Worm (Caenorhabditis elegans) whole organism, late embryonic: Measurements from ENCODE around the gene F48F7.3.
A peak's percentile ranks its signal among the peaks of the same experiment; 100 is the strongest.
"Not testable (repeated sequence)": the region's sequence is repeated elsewhere in the genome, so short reads cannot be mapped to it uniquely, and the experiment has no call there.

Experiments used
- F13H6.1 ChIP-seq: sonication (generic microtip); optimal IDR thresholded peaks from 2 replicates; lab custom pipeline; 2016; ENCODE audit warnings: missing genetic modification characterization, missing compliant biosample characterization
- K02D7.2 ChIP-seq: sonication (generic microtip); optimal IDR thresholded peaks from 2 replicates; lab custom pipeline; 2017; ENCODE audit warnings: mild to moderate bottlenecking, missing genetic modification characterization, missing compliant biosample characterization
- K09A11.1 ChIP-seq: sonication (generic microtip); optimal IDR thresholded peaks from 2 replicates; lab custom pipeline; 2017; ENCODE audit warnings: antibody characterized with exemption, mild to moderate bottlenecking, missing genetic modification characterization, missing compliant biosample characterization; ENCODE audit not compliant: insufficient read depth
- Y22D7AL.16 ChIP-seq: sonication (generic microtip); optimal IDR thresholded peaks from 2 replicates; lab custom pipeline; 2016; ENCODE audit warnings: missing genetic modification characterization, missing compliant biosample characterization
- ama-1 ChIP-seq: fragments of 150-350 bp; optimal IDR thresholded peaks from 2 replicates; lab custom pipeline; 2014
- ceh-14 ChIP-seq: sonication (generic microtip); optimal IDR thresholded peaks from 2 replicates; lab custom pipeline; 2016; ENCODE audit warnings: missing genotype, missing genetic modification characterization, missing compliant biosample characterization
- ceh-19 ChIP-seq: fragments of 200-800 bp; sonication (Bioruptor generic); optimal IDR thresholded peaks from 2 replicates; lab custom pipeline; 2018; ENCODE audit warnings: mild to moderate bottlenecking, missing genetic modification characterization, missing compliant biosample characterization
- ceh-2 ChIP-seq: sonication (generic microtip); optimal IDR thresholded peaks from 2 replicates; lab custom pipeline; 2016; ENCODE audit warnings: missing genotype, missing genetic modification characterization, missing compliant biosample characterization
- ceh-30 ChIP-seq: fragments of 150-350 bp; optimal IDR thresholded peaks from 2 replicates; lab custom pipeline; 2014; ENCODE audit warnings: missing biosample characterization, missing genetic modification characterization
- ceh-31 ChIP-seq: sonication (generic microtip); optimal IDR thresholded peaks from 2 replicates; lab custom pipeline; 2016; ENCODE audit warnings: missing genetic modification characterization, missing compliant biosample characterization
- ceh-34 ChIP-seq: sonication (generic microtip); optimal IDR thresholded peaks from 2 replicates; lab custom pipeline; 2016; ENCODE audit warnings: mild to moderate bottlenecking, missing genetic modification characterization, missing compliant biosample characterization
- ceh-45 ChIP-seq: fragments of 200-800 bp; sonication (Bioruptor generic); IDR thresholded peaks from 2 replicates; pipeline ENCODE4 v1.3.6; 2022; ENCODE audit warnings: missing genetic modification reagents, missing genetic modification characterization, missing compliant biosample characterization
- ceh-9 ChIP-seq: sonication (generic microtip); optimal IDR thresholded peaks from 2 replicates; lab custom pipeline; 2016; ENCODE audit warnings: mild to moderate bottlenecking, missing genetic modification characterization, inconsistent platforms, missing compliant biosample characterization
- elt-2 ChIP-seq: sonication (generic microtip); optimal IDR thresholded peaks from 2 replicates; lab custom pipeline; 2016; ENCODE audit warnings: missing genetic modification reagents, missing genetic modification characterization, missing compliant biosample characterization
- elt-4 ChIP-seq: sonication (generic microtip); optimal IDR thresholded peaks from 2 replicates; lab custom pipeline; 2016; ENCODE audit warnings: missing genetic modification characterization, missing compliant biosample characterization
- ets-4 ChIP-seq: sonication (generic microtip); optimal IDR thresholded peaks from 2 replicates; lab custom pipeline; 2016; ENCODE audit warnings: missing genetic modification characterization, missing compliant biosample characterization
- hlh-15 ChIP-seq: sonication (generic microtip); optimal IDR thresholded peaks from 2 replicates; lab custom pipeline; 2016; ENCODE audit warnings: missing genetic modification characterization, missing compliant biosample characterization
- hlh-30 ChIP-seq: sonication (generic microtip); optimal IDR thresholded peaks from 2 replicates; lab custom pipeline; 2017; ENCODE audit warnings: antibody characterized with exemption, missing genetic modification characterization, missing compliant biosample characterization; ENCODE audit not compliant: insufficient read depth
- hlh-6 ChIP-seq: sonication (generic microtip); optimal IDR thresholded peaks from 2 replicates; lab custom pipeline; 2016; ENCODE audit warnings: missing genotype, missing genetic modification characterization, missing compliant biosample characterization
- lim-6 ChIP-seq: sonication (generic microtip); optimal IDR thresholded peaks from 2 replicates; lab custom pipeline; 2016; ENCODE audit warnings: missing genetic modification characterization, missing compliant biosample characterization
- nfya-1 ChIP-seq: sonication (generic microtip); optimal IDR thresholded peaks from 2 replicates; lab custom pipeline; 2017; ENCODE audit warnings: missing genetic modification characterization, mild to moderate bottlenecking, missing compliant biosample characterization, antibody characterized with exemption, moderate library complexity
- nhr-232 ChIP-seq: sonication (generic microtip); optimal IDR thresholded peaks from 2 replicates; lab custom pipeline; 2016; ENCODE audit warnings: missing genetic modification characterization, missing compliant biosample characterization
- odd-2 ChIP-seq: sonication (generic microtip); optimal IDR thresholded peaks from 2 replicates; lab custom pipeline; 2017; ENCODE audit warnings: antibody characterized with exemption, mild to moderate bottlenecking, missing genetic modification characterization, missing compliant biosample characterization
- pax-1 ChIP-seq: fragments of 150-350 bp; optimal IDR thresholded peaks from 2 replicates; lab custom pipeline; 2014; ENCODE audit warnings: missing biosample characterization, missing genetic modification characterization
- pha-4 ChIP-seq: fragments of 150-350 bp; optimal IDR thresholded peaks from 2 replicates; lab custom pipeline; 2018; ENCODE audit warnings: missing biosample characterization, missing genetic modification reagents, missing genetic modification characterization
- ref-2 ChIP-seq: sonication (generic microtip); optimal IDR thresholded peaks from 2 replicates; lab custom pipeline; 2016; ENCODE audit warnings: missing genetic modification characterization, missing compliant biosample characterization
- rnt-1 ChIP-seq: sonication (generic microtip); optimal IDR thresholded peaks from 2 replicates; lab custom pipeline; 2016; ENCODE audit warnings: missing genetic modification characterization, missing compliant biosample characterization
- sox-2 ChIP-seq: fragments of 200-800 bp; sonication (Bioruptor generic); IDR thresholded peaks from 2 replicates; pipeline ENCODE4 v1.3.6; 2022; ENCODE audit warnings: missing genetic modification reagents, missing genetic modification characterization, missing compliant biosample characterization
- sox-4 ChIP-seq: sonication (generic microtip); optimal IDR thresholded peaks from 2 replicates; lab custom pipeline; 2017; ENCODE audit warnings: mild to moderate bottlenecking, missing genetic modification characterization, inconsistent platforms, missing compliant biosample characterization
- syd-9 ChIP-seq: sonication (generic microtip); optimal IDR thresholded peaks from 2 replicates; lab custom pipeline; 2016; ENCODE audit warnings: mild to moderate bottlenecking, missing genetic modification characterization, moderate library complexity, missing compliant biosample characterization
- tbx-2 ChIP-seq: sonication (generic microtip); optimal IDR thresholded peaks from 2 replicates; lab custom pipeline; 2016; ENCODE audit warnings: missing genetic modification characterization, missing compliant biosample characterization
- tbx-7 ChIP-seq: sonication (generic microtip); optimal IDR thresholded peaks from 2 replicates; lab custom pipeline; 2016; ENCODE audit warnings: missing genotype, missing genetic modification characterization, missing compliant biosample characterization
- ttx-3 ChIP-seq: sonication (generic microtip); optimal IDR thresholded peaks from 2 replicates; lab custom pipeline; 2016; ENCODE audit warnings: missing genetic modification reagents, missing genetic modification characterization, missing compliant biosample characterization
- unc-42 ChIP-seq: sonication (generic microtip); optimal IDR thresholded peaks from 2 replicates; lab custom pipeline; 2016; ENCODE audit warnings: missing genotype, missing genetic modification characterization, missing compliant biosample characterization
- unc-55 ChIP-seq: sonication (generic microtip); optimal IDR thresholded peaks from 2 replicates; lab custom pipeline; 2017; ENCODE audit warnings: missing biosample characterization, missing genetic modification reagents, missing genetic modification characterization
- unc-86 ChIP-seq: sonication (generic microtip); optimal IDR thresholded peaks from 2 replicates; lab custom pipeline; 2016; ENCODE audit warnings: missing genetic modification characterization, missing compliant biosample characterization
- zip-5 ChIP-seq: sonication (generic microtip); optimal IDR thresholded peaks from 2 replicates; lab custom pipeline; 2016; ENCODE audit warnings: missing genetic modification characterization, missing compliant biosample characterization

F48F7.3 gene

DNA sequence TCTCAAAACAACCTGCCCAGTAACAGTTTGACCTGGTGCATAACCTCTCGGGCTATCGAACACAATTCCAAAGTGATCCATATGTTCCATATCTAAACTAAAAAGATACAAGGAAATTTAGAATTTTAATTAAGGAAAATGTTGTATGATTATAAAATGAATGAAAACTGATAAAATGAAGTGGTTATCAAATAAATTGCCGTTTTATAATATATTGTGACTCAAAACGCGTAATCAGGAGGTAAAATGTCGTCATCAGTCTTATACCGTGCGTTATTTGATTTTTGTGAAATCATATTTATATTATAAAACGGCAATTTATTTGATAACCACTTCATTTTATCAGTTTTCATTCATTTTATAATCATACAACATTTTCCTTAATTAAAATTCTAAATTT is 17.1 kb downstream of the F48F7.3 start, which contains the start of gene arrd-24:
TSS of gene arrd-24 (minus strand) at position 101 of the 400 bp plus-strand sequence.
- not testable (repeated sequence) for TF ChIP-seq tbx-2, zip-5, syd-9 (tag; lab: Kevin White, UChicago)

DNA sequence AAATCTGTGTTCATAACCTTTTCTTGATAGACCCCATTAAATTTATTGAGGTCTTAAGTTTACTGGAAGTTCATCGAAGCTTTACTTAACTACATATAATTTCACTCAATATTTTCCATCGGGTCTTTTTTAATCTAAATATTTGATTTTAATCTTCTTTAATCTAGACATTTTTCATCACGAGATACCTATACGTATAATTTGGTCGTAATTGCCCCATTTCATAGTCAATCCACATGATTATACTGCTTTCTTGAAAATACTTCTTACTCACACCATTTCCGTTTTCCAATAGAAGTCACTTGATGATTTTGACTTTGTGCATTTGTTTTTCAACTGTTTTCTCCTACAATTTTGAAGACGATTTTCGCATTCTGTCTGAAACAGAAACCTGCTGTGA is 23.0 kb downstream of the F48F7.3 start, which contains the start of gene irld-24:
TSS of gene irld-24 (plus strand) at position 301 of the 400 bp plus-strand sequence.
- TF ChIP-seq hlh-6 (no peak), rnt-1 (tag; lab: Kevin White, UChicago) (no peak), K09A11.1 (no peak), nhr-232 (tag; lab: Kevin White, UChicago) (no peak), lim-6 (tag; lab: Kevin White, UChicago) (no peak), ceh-30 (tag; lab: Kevin White, UChicago) (no peak), sox-4 (tag; lab: Kevin White, UChicago) (no peak), ref-2 (no peak), ceh-14 (tag; lab: Kevin White, UChicago) (no peak), K02D7.2 (tag; lab: Kevin White, UChicago) (no peak), ceh-19 (GFP tag; lab: Kevin White, UChicago) (no peak), elt-2 (no peak), ceh-2 (tag; lab: Kevin White, UChicago) (no peak), pax-1 (tag; lab: Kevin White, UChicago) (no peak), ets-4 (tag; lab: Kevin White, UChicago) (no peak), sox-2 (GFP tag; lab: Robert Waterston, UW) (no peak), F13H6.1 (tag; lab: Kevin White, UChicago) (no peak), unc-55 (GFP tag; lab: Kevin White, UChicago) (no peak), nfya-1 (tag; lab: Kevin White, UChicago) (no peak)

DNA sequence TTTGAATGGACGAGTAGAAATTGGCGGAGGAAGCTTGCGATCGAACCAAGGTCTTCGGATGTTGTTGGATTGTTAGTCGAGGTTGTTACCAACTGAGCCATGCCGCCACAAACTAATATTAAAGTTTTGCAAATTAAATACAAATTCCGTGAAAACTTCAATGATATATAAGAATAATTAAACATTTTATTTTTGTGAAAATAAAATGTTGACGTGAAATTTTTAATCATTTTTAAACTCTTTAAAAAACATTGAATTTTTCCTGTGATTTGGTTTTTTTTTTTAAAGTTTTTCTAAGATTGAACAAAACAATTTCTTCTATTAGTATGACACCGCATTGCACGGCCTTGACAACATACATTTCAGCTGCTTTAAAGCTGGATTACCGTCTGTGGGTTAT is 27.4 kb downstream of the F48F7.3 start, which contains the start of gene C31E10.11:
TSS of gene C31E10.11 (minus strand) at position 101 of the 400 bp plus-strand sequence.
- TF ChIP-seq sox-2 (GFP tag; lab: Robert Waterston, UW) (no peak), ceh-45 (GFP tag; lab: Robert Waterston, UW) (no peak), ama-1 (lab: Kevin White, UChicago) (no peak), ttx-3 (tag; lab: Kevin White, UChicago) (no peak), hlh-15 (no peak), nhr-232 (tag; lab: Kevin White, UChicago) (no peak), elt-4 (tag; lab: Kevin White, UChicago) (no peak), tbx-7 (tag; lab: Kevin White, UChicago) (no peak), odd-2 (tag; lab: Kevin White, UChicago) (no peak), hlh-30 (tag; lab: Kevin White, UChicago) (no peak), pha-4 (no peak), ceh-9 (tag; lab: Kevin White, UChicago) (no peak)
- TF ChIP-seq, all 69 proteins: peak for 0

- TF ChIP-seq Y22D7AL.16 (no peak), tbx-2 (tag; lab: Kevin White, UChicago) (peak; percentile 19), unc-55 (GFP tag; lab: Kevin White, UChicago) (peak; percentile 79), unc-42 (tag; lab: Kevin White, UChicago) (peak; percentile 7), nfya-1 (tag; lab: Kevin White, UChicago) (peak; percentile 57), unc-86 (tag; lab: Kevin White, UChicago) (no peak), ceh-34 (tag; lab: Kevin White, UChicago) (peak; percentile 9), ceh-31 (tag; lab: Kevin White, UChicago) (peak; percentile 28), elt-2 (peak; percentile 62)
Measured at ce11 chrX:13995803-13996388, 32.6 kb downstream of the F48F7.3 start, which contains the start of the genes C31E10.5 and C31E10.6. Gene C31E10.5, minus strand, starts transcription at chrX:13995834. Gene C31E10.6, plus strand, starts transcription at chrX:13996338.
